Worm (Caenorhabditis elegans): ENCODE measurements around the gene srj-23.

ce11 chrV:1495752-1496151 is 44.3 kb downstream of the srj-23 start:
- TF ChIP-seq ceh-14 (tag; optimal IDR thresholded peaks at IDR 0.05) (no peak), ceh-9 (tag; optimal IDR thresholded peaks at IDR 0.05) (no peak), hlh-13 (GFP tag; optimal IDR thresholded peaks at IDR 0.05) (no peak), tbx-2 (tag; optimal IDR thresholded peaks at IDR 0.05) (no peak), nfya-1 (tag; optimal IDR thresholded peaks at IDR 0.05) (no peak), che-1 (tag; optimal IDR thresholded peaks at IDR 0.05) (no peak)
